Fruit fly (Drosophila melanogaster) whole organism, prepupa: Measurements from ENCODE around the gene Pex7.
A peak's percentile ranks its signal among the peaks of the same experiment; 100 is the strongest.

ENCODE experiments used
- CG10669 ChIP-seq: fragments of 200-800 bp; sonication (Bioruptor generic); optimal IDR thresholded peaks from 3 replicates; lab custom pipeline; 2018; ENCODE audit warnings: missing biosample characterization, mild to moderate bottlenecking, missing genetic modification characterization, moderate library complexity
- CG11294 ChIP-seq: fragments of 200-800 bp; sonication (Bioruptor generic); IDR thresholded peaks from 2 replicates; pipeline ENCODE4 v1.3.6; 2022; ENCODE audit warnings: missing biosample characterization, missing genetic modification characterization
- CG11762 ChIP-seq: fragments of 200-800 bp; sonication (Bioruptor generic); optimal IDR thresholded peaks from 3 replicates; lab custom pipeline; 2016; ENCODE audit warnings: missing biosample characterization, missing genetic modification characterization; ENCODE audit not compliant: insufficient read depth
- CG11902 ChIP-seq: fragments of 200-800 bp; sonication (Bioruptor generic); optimal IDR thresholded peaks from 3 replicates; lab custom pipeline; 2016; ENCODE audit warnings: missing biosample characterization, missing genetic modification characterization
- CG15336 ChIP-seq: fragments of 200-800 bp; sonication (Bioruptor generic); IDR thresholded peaks from 2 replicates; pipeline ENCODE4 v1.3.6; 2022; ENCODE audit warnings: missing biosample characterization, missing genetic modification characterization
- CG31627 ChIP-seq: fragments of 200-800 bp; sonication (Bioruptor generic); optimal IDR thresholded peaks from 3 replicates; lab custom pipeline; 2016; ENCODE audit warnings: missing biosample characterization, missing genetic modification characterization
- CG32006 ChIP-seq: fragments of 200-800 bp; sonication (Bioruptor generic); optimal IDR thresholded peaks from 3 replicates; lab custom pipeline; 2017; ENCODE audit warnings: missing biosample characterization, mild to moderate bottlenecking, missing genetic modification characterization
- CG34406 ChIP-seq: fragments of 200-800 bp; sonication (Bioruptor generic); optimal IDR thresholded peaks from 3 replicates; lab custom pipeline; 2016; ENCODE audit warnings: missing biosample characterization, missing genetic modification characterization
- CG4318 ChIP-seq: fragments of 200-800 bp; sonication (Bioruptor generic); optimal IDR thresholded peaks from 3 replicates; lab custom pipeline; 2017; ENCODE audit warnings: missing biosample characterization, mild to moderate bottlenecking, missing genetic modification characterization
- CG6163 ChIP-seq: fragments of 200-800 bp; sonication (Bioruptor generic); IDR thresholded peaks from 3 replicates; pipeline ENCODE4 v1.3.6; 2022; ENCODE audit warnings: missing biosample characterization, missing genetic modification characterization
- CG6276 ChIP-seq: fragments of 200-800 bp; sonication (Bioruptor generic); optimal IDR thresholded peaks from 2 replicates; lab custom pipeline; 2017; ENCODE audit warnings: missing biosample characterization, mild to moderate bottlenecking, missing genetic modification characterization
- CG6808 ChIP-seq: fragments of 200-800 bp; sonication (Bioruptor generic); optimal IDR thresholded peaks from 3 replicates; lab custom pipeline; 2017; ENCODE audit warnings: missing biosample characterization, missing genetic modification characterization, mild to moderate bottlenecking, moderate library complexity, missing genetic modification reagents
- CG6854 ChIP-seq: fragments of 200-800 bp; sonication (Bioruptor generic); optimal IDR thresholded peaks from 2 replicates; lab custom pipeline; 2017; ENCODE audit warnings: missing biosample characterization, mild to moderate bottlenecking, missing genetic modification characterization
- CG7368 ChIP-seq: fragments of 200-800 bp; sonication (Bioruptor generic); optimal IDR thresholded peaks from 3 replicates; lab custom pipeline; 2016; ENCODE audit warnings: missing biosample characterization, missing genetic modification characterization
- CG8119 ChIP-seq: fragments of 200-800 bp; sonication (Bioruptor generic); IDR thresholded peaks from 3 replicates; pipeline ENCODE4 v1.3.6; 2022; ENCODE audit warnings: missing biosample characterization, missing genetic modification characterization
- CG8319 ChIP-seq: fragments of 200-800 bp; sonication (Bioruptor generic); optimal IDR thresholded peaks from 3 replicates; lab custom pipeline; 2016; ENCODE audit warnings: missing biosample characterization, missing genetic modification characterization
- CG8632 ChIP-seq: fragments of 200-800 bp; sonication (Bioruptor generic); optimal IDR thresholded peaks from 3 replicates; lab custom pipeline; 2016; ENCODE audit warnings: missing biosample characterization, missing genetic modification characterization
- CG9139 ChIP-seq: fragments of 200-800 bp; sonication (Bioruptor generic); optimal IDR thresholded peaks from 3 replicates; lab custom pipeline; 2017; ENCODE audit warnings: missing biosample characterization, mild to moderate bottlenecking, missing genetic modification characterization
- Eip75B ChIP-seq: fragments of 200-800 bp; sonication (Bioruptor generic); optimal IDR thresholded peaks from 3 replicates; lab custom pipeline; 2016; ENCODE audit warnings: missing biosample characterization, missing genetic modification characterization
- Eip78C ChIP-seq: fragments of 200-800 bp; sonication (Bioruptor generic); peaks from one replicate; lab custom pipeline; 2016; ENCODE audit warnings: missing biosample characterization, missing genetic modification characterization
- Eip93F ChIP-seq: fragments of 200-800 bp; sonication (Bioruptor generic); optimal IDR thresholded peaks from 2 replicates; lab custom pipeline; 2016; ENCODE audit warnings: missing biosample characterization, mild to moderate bottlenecking, missing genetic modification characterization
- Ets96B ChIP-seq: fragments of 200-800 bp; optimal IDR thresholded peaks from 2 replicates; lab custom pipeline; 2019; ENCODE audit warnings: missing biosample characterization, mild to moderate bottlenecking, missing genetic modification characterization, moderate library complexity
- Gug ChIP-seq: fragments of 200-800 bp; sonication (Bioruptor generic); IDR thresholded peaks from 2 replicates; pipeline ENCODE4 v1.3.6; 2022; ENCODE audit warnings: missing biosample characterization, missing genetic modification characterization
- Hr38 ChIP-seq: sonication (Bioruptor generic); optimal IDR thresholded peaks from 2 replicates; lab custom pipeline; 2016; ENCODE audit warnings: missing biosample characterization, missing genetic modification characterization
- Hr4 ChIP-seq: fragments of 200-800 bp; sonication (Bioruptor generic); optimal IDR thresholded peaks from 3 replicates; lab custom pipeline; 2016; ENCODE audit warnings: missing biosample characterization, missing genetic modification characterization
- Lpt ChIP-seq: fragments of 200-800 bp; sonication (Bioruptor generic); optimal IDR thresholded peaks from 3 replicates; lab custom pipeline; 2016; ENCODE audit warnings: missing biosample characterization, missing genetic modification characterization
- OdsH ChIP-seq: fragments of 200-800 bp; sonication (Bioruptor generic); optimal IDR thresholded peaks from 3 replicates; lab custom pipeline; 2016; ENCODE audit warnings: missing biosample characterization, missing genetic modification characterization
- Sox102F ChIP-seq: fragments of 200-800 bp; sonication (Bioruptor generic); optimal IDR thresholded peaks from 2 replicates; lab custom pipeline; 2016; ENCODE audit warnings: missing biosample characterization, mild to moderate bottlenecking, missing genetic modification characterization
- Sox14 ChIP-seq: fragments of 200-800 bp; sonication (Bioruptor generic); optimal IDR thresholded peaks from 3 replicates; lab custom pipeline; 2016; ENCODE audit warnings: missing biosample characterization, missing genetic modification characterization
- Sox15 ChIP-seq: fragments of 200-800 bp; sonication (Bioruptor generic); optimal IDR thresholded peaks from 3 replicates; lab custom pipeline; 2016; ENCODE audit warnings: missing biosample characterization, missing genetic modification characterization
- cyc ChIP-seq: fragments of 200-800 bp; sonication (Bioruptor generic); optimal IDR thresholded peaks from 3 replicates; lab custom pipeline; 2016; ENCODE audit warnings: missing biosample characterization, missing genetic modification characterization
- dac ChIP-seq: fragments of 200-800 bp; sonication (Bioruptor generic); optimal IDR thresholded peaks from 2 replicates; lab custom pipeline; 2017; ENCODE audit warnings: missing biosample characterization, mild to moderate bottlenecking, missing genetic modification characterization
- dsx ChIP-seq: fragments of 200-800 bp; optimal IDR thresholded peaks from 3 replicates; lab custom pipeline; 2019; ENCODE audit warnings: missing biosample characterization, mild to moderate bottlenecking, missing genetic modification characterization, moderate library complexity; ENCODE audit not compliant: poor library complexity, severe bottlenecking
- eg ChIP-seq: fragments of 200-800 bp; sonication (Bioruptor generic); IDR thresholded peaks from 3 replicates; pipeline ENCODE4 v1.3.6; 2022; ENCODE audit warnings: missing biosample characterization, missing genetic modification characterization
- esn ChIP-seq: fragments of 200-800 bp; sonication (Bioruptor generic); optimal IDR thresholded peaks from 2 replicates; lab custom pipeline; 2016; ENCODE audit warnings: missing biosample characterization, mild to moderate bottlenecking, missing genetic modification characterization, moderate library complexity
- fd59A ChIP-seq: fragments of 200-800 bp; sonication (Bioruptor generic); optimal IDR thresholded peaks from 2 replicates; lab custom pipeline; 2017; ENCODE audit warnings: missing biosample characterization, mild to moderate bottlenecking, missing genetic modification characterization, missing genetic modification reagents
- fd85E ChIP-seq: fragments of 200-800 bp; sonication (Bioruptor generic); optimal IDR thresholded peaks from 3 replicates; lab custom pipeline; 2016; ENCODE audit warnings: missing biosample characterization, missing genetic modification characterization
- fkh ChIP-seq: fragments of 200-800 bp; sonication (Bioruptor generic); optimal IDR thresholded peaks from 3 replicates; lab custom pipeline; 2017; ENCODE audit warnings: missing biosample characterization, mild to moderate bottlenecking, missing genetic modification characterization, moderate library complexity
- lz ChIP-seq: fragments of 200-800 bp; sonication (Bioruptor generic); optimal IDR thresholded peaks from 3 replicates; lab custom pipeline; 2016; ENCODE audit warnings: missing biosample characterization, missing genetic modification characterization
- net ChIP-seq: fragments of 200-800 bp; sonication (Bioruptor generic); optimal IDR thresholded peaks from 3 replicates; lab custom pipeline; 2016; ENCODE audit warnings: missing biosample characterization, missing genetic modification characterization
- pdm3 ChIP-seq: fragments of 200-800 bp; sonication (Bioruptor generic); optimal IDR thresholded peaks from 3 replicates; lab custom pipeline; 2016; ENCODE audit warnings: missing biosample characterization, missing genetic modification characterization
- salr ChIP-seq, 2 experiments: fragments of 200-800 bp; sonication (Bioruptor generic); optimal IDR thresholded peaks; 3 replicates each; lab custom pipeline; 2016 to 2018; ENCODE audit warnings: missing biosample characterization in 2 of 2, missing genetic modification characterization in 2 of 2, mild to moderate bottlenecking in 1 of 2
- ss ChIP-seq, 2 experiments: fragments of 200-800 bp; sonication (Bioruptor generic); optimal IDR thresholded peaks; 2 replicates in 1 of 2; 3 replicates in 1 of 2; lab custom pipeline; 2017 to 2018; ENCODE audit warnings: mild to moderate bottlenecking in 2 of 2, missing biosample characterization in 2 of 2, missing genetic modification characterization in 2 of 2, moderate library complexity in 1 of 2
- svp ChIP-seq: fragments of 200-800 bp; sonication (Bioruptor generic); peaks from one replicate; lab custom pipeline; 2016; ENCODE audit warnings: missing biosample characterization, missing genetic modification characterization
- topi ChIP-seq: fragments of 200-800 bp; sonication (Bioruptor generic); optimal IDR thresholded peaks from 3 replicates; lab custom pipeline; 2016; ENCODE audit warnings: missing biosample characterization, missing genetic modification characterization

Pex7 gene

DNA sequence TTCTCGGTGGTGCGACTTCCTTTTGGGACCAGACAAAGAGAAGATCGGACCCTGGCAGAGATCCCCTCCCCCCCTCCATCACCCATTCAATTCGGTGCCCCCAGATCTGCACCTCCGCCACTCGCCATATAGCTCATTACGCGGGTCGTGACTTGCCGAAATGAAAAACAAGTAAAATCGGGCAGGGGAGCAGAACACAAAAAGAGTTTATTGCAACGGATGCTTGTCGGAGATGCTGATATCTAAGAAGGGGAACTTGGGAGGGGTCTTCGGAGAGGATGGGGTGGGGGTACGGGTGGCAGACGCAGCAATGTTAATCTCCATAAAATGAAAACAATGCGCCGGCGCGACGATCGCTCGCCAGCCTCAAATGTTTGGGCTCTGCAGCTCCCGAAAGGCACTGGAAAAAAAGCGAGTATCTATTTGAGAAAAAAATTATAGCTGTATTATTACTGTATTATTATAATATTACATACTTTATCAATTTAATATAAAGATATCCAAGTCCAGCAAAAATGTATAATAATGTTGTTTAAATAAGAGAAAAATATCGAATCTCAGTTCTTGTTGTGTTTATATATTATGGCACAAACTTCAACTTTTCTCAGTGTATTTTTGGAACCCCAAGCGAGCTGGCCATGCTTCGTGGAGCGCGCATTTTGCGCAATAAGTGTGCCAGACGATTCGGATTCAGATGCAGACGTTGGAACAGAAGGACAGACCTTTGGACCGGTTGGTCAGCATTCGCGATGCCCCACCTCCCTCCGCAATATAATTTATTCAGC, 21.1 kb downstream of the Pex7 start (continued):
- TF ChIP-seq dac (no peak), CG31627 (GFP tag; lab: Kevin White, UChicago) (peak; percentile 65), esn (GFP tag; lab: Kevin White, UChicago) (peak; percentile 87), CG6163 (peak; percentile 86), Eip75B (GFP tag; lab: Kevin White, UChicago) (peak; percentile 72), CG34406 (GFP tag; lab: Kevin White, UChicago) (peak; percentile 93), CG32006 (GFP tag; lab: Kevin White, UChicago) (peak; percentile 71), CG9139 (GFP tag; lab: Kevin White, UChicago) (peak; percentile 84), CG6276 (GFP tag; lab: Kevin White, UChicago) (peak; percentile 52), fkh (GFP tag; lab: Kevin White, UChicago) (no peak), CG11762 (GFP tag; lab: Kevin White, UChicago) (peak; percentile 83), Sox14 (GFP tag; lab: Kevin White, UChicago) (peak; percentile 57), OdsH (GFP tag; lab: Kevin White, UChicago) (peak; percentile 87), CG8119 (peak; percentile 86), pdm3 (GFP tag; lab: Kevin White, UChicago) (peak; percentile 64), Hr4 (peak; percentile 35), CG6808 (peak; percentile 94), eg (GFP tag; lab: Robert Waterston, UW) (peak; percentile 73), CG15336 (GFP tag; lab: Robert Waterston, UW) (peak; percentile 79), Sox102F (GFP tag; lab: Kevin White, UChicago) (peak; percentile 85), ss (GFP tag; optimal IDR thresholded peaks at IDR 0.05; lab: Kevin White, UChicago) (peak; percentile 91 to 92), topi (GFP tag; lab: Kevin White, UChicago) (peak; percentile 74), Gug (peak; percentile 69), Lpt (GFP tag; lab: Kevin White, UChicago) (peak; percentile 73), cyc (GFP tag; lab: Kevin White, UChicago) (peak; percentile 60), Ets96B (peak; percentile 94), net (peak; percentile 83)

DNA sequence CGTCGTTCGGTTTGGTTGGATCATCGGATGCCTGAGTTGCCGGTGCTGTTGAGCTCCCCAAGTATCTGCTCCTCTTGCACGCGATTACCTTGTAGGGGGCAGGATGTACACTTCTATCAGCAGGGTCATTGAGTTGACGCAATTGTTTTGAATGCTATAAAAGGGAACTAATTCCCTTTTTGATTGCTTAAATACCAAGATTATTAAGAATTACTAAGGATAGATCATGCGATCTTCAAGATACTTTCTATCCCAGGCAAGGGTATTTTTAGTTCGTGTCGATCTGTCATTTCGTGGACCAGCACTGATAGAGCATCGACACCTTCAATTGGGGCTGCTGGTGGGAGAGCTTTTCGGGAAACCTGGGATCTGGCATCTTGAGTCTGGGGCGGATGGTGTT, 22.1 kb downstream of the Pex7 start:
- TF ChIP-seq CG32006 (GFP tag; lab: Kevin White, UChicago): peak; percentile 43
- TF ChIP-seq Eip78C: peak; percentile 95
- TF ChIP-seq CG11294 (GFP tag; lab: Robert Waterston, UW): peak; percentile 22; the same call in 1 of the 2 replicates
- peak; percentile 87 for TF ChIP-seq CG10669 (GFP tag; lab: Kevin White, UChicago)
- peak; percentile 82 for TF ChIP-seq pdm3 (GFP tag; lab: Kevin White, UChicago)
- TF ChIP-seq dsx (GFP tag; lab: Kevin White, UChicago): peak; percentile 82
- no peak for TF ChIP-seq CG4318
- TF ChIP-seq ss (GFP tag; optimal IDR thresholded peaks at IDR 0.05; lab: Kevin White, UChicago): peak; percentile 87 to 96
- no peak for TF ChIP-seq fkh (GFP tag; lab: Kevin White, UChicago)
- TF ChIP-seq topi (GFP tag; lab: Kevin White, UChicago): peak; percentile 79
- TF ChIP-seq salr (GFP tag; optimal IDR thresholded peaks at IDR 0.05; lab: Kevin White, UChicago): peak; percentile 25 to 80
- TF ChIP-seq CG6854 (GFP tag; lab: Kevin White, UChicago): no peak
- TF ChIP-seq CG8319: peak; percentile 63
- TF ChIP-seq dac: no peak
- peak; percentile 40 for TF ChIP-seq fd85E (GFP tag; lab: Kevin White, UChicago)
- TF ChIP-seq Sox15 (GFP tag; lab: Kevin White, UChicago): peak; percentile 77
- peak; percentile 36; the same call in 1 of the 3 replicates for TF ChIP-seq eg (GFP tag; lab: Robert Waterston, UW)
- TF ChIP-seq CG11902 (GFP tag; lab: Kevin White, UChicago): peak; percentile 83
- peak; percentile 6 for TF ChIP-seq Eip93F (GFP tag; lab: Kevin White, UChicago)
- peak; percentile 35; the same call in 1 of the 2 replicates for TF ChIP-seq CG15336 (GFP tag; lab: Robert Waterston, UW)
- no peak for TF ChIP-seq Hr38 (GFP tag; lab: Kevin White, UChicago)
- peak; percentile 81 for TF ChIP-seq CG8632 (GFP tag; lab: Kevin White, UChicago)
- peak; percentile 85 for TF ChIP-seq fd59A (GFP tag; lab: Kevin White, UChicago)
- peak; percentile 88 for TF ChIP-seq Eip75B (GFP tag; lab: Kevin White, UChicago)
- peak; percentile 7 for TF ChIP-seq CG6276 (GFP tag; lab: Kevin White, UChicago)
- peak; percentile 80 for TF ChIP-seq esn (GFP tag; lab: Kevin White, UChicago)
- peak; percentile 66 for TF ChIP-seq net
- peak; percentile 75 for TF ChIP-seq CG7368 (GFP tag; lab: Kevin White, UChicago)
- TF ChIP-seq lz (GFP tag; lab: Kevin White, UChicago): peak; percentile 74
- TF ChIP-seq CG8119: no peak; the same call in 1 of the 3 replicates
- peak; percentile 74 for TF ChIP-seq CG31627 (GFP tag; lab: Kevin White, UChicago)
- peak; percentile 81 for TF ChIP-seq Sox14 (GFP tag; lab: Kevin White, UChicago)
- peak; percentile 92 for TF ChIP-seq CG6163
- peak; percentile 77 for TF ChIP-seq OdsH (GFP tag; lab: Kevin White, UChicago)
- TF ChIP-seq CG6808: peak; percentile 83
- TF ChIP-seq Gug: peak; percentile 65
- TF ChIP-seq svp (GFP tag; lab: Kevin White, UChicago): peak; percentile 89
